Worm (Caenorhabditis elegans): ENCODE results near the gene ZK1236.9.

ce11 chrIII:8480355-8480754 lies 45.4 kb upstream of the ZK1236.9 start, which contains the start of gene F42H10.6:
- TF ChIP-seq nfya-1 (tag; optimal IDR thresholded peaks at IDR 0.05; ENCODE audit: borderline replicate concordance, insufficient read depth) (no peak), rpc-1 (optimal IDR thresholded peaks at IDR 0.05) (no peak), rpc-1 (tag; optimal IDR thresholded peaks at IDR 0.05) (no peak), pha-4 (tag; optimal IDR thresholded peaks at IDR 0.05) (no peak), K12H6.12 (tag; optimal IDR thresholded peaks at IDR 0.05) (no peak), ceh-40 (GFP tag; IDR thresholded peaks at IDR 0.05) (no peak), snpc-4 (GFP tag; optimal IDR thresholded peaks at IDR 0.05) (no peak), snpc-4 (tag; optimal IDR thresholded peaks at IDR 0.05) (no peak), C06A6.2 (GFP tag; conservative IDR thresholded peaks at IDR 0.05) (no peak), tlf-1 (GFP tag; optimal IDR thresholded peaks at IDR 0.05) (no peak), ccch-3 (GFP tag; optimal IDR thresholded peaks at IDR 0.05) (no peak), ztf-26 (tag; optimal IDR thresholded peaks at IDR 0.05) (no peak), nhr-80 (tag; optimal IDR thresholded peaks at IDR 0.05) (no peak), dpl-1 (GFP tag; optimal IDR thresholded peaks at IDR 0.05) (no peak), B0035.1 (tag; optimal IDR thresholded peaks at IDR 0.05) (no peak)
